Worm (Caenorhabditis elegans) whole organism, mixed stage, embryonic: Measurements from ENCODE around the gene F09B12.5.
A peak's percentile ranks its signal among the peaks of the same experiment; 100 is the strongest.

Source experiments
- bed-3 ChIP-seq: fragments of 200-800 bp; sonication (Bioruptor generic); optimal IDR thresholded peaks from 3 replicates; lab custom pipeline; 2018; ENCODE audit warnings: mild to moderate bottlenecking, missing genetic modification characterization, moderate library complexity, missing compliant biosample characterization
- ceh-39 ChIP-seq: fragments of 150-350 bp; optimal IDR thresholded peaks from 2 replicates; lab custom pipeline; 2014; ENCODE audit warnings: missing biosample characterization, missing genetic modification characterization
- ces-1 ChIP-seq: fragments of 150-350 bp; optimal IDR thresholded peaks from 2 replicates; lab custom pipeline; 2014; ENCODE audit warnings: missing biosample characterization, missing genetic modification reagents, missing genetic modification characterization
- elt-3 ChIP-seq: fragments of 150-350 bp; optimal IDR thresholded peaks from 2 replicates; lab custom pipeline; 2014; ENCODE audit warnings: missing biosample characterization, missing genetic modification characterization
- hlh-1 ChIP-seq: fragments of 150-350 bp; optimal IDR thresholded peaks from 2 replicates; lab custom pipeline; 2014; ENCODE audit warnings: missing biosample characterization, missing genetic modification reagents, missing genetic modification characterization
- lin-13 ChIP-seq: fragments of 150-350 bp; optimal IDR thresholded peaks from 2 replicates; lab custom pipeline; 2014; ENCODE audit warnings: missing biosample characterization, missing genetic modification characterization
- mep-1 ChIP-seq: fragments of 150-350 bp; optimal IDR thresholded peaks from 2 replicates; lab custom pipeline; 2017; ENCODE audit warnings: missing biosample characterization, missing genetic modification reagents, missing genetic modification characterization, inconsistent platforms
- mls-2 ChIP-seq: sonication (generic microtip); optimal IDR thresholded peaks from 2 replicates; lab custom pipeline; 2016; ENCODE audit warnings: mild to moderate bottlenecking, missing genetic modification characterization, moderate library complexity, missing compliant biosample characterization
- nhr-2 ChIP-seq: fragments of 150-350 bp; optimal IDR thresholded peaks from 2 replicates; lab custom pipeline; 2014; ENCODE audit warnings: missing biosample characterization, missing genetic modification characterization
- sptf-1 ChIP-seq: sonication (generic microtip); optimal IDR thresholded peaks from 2 replicates; lab custom pipeline; 2017; ENCODE audit warnings: mild to moderate bottlenecking, missing genetic modification characterization, moderate library complexity, missing compliant biosample characterization
- unc-62 ChIP-seq: fragments of 150-350 bp; optimal IDR thresholded peaks from 2 replicates; lab custom pipeline; 2014; ENCODE audit warnings: missing biosample characterization, missing genetic modification reagents, missing genetic modification characterization

The F09B12.5 gene

ce11 chrX:15133180-15133579, 48.7 kb downstream of the F09B12.5 start:
- TF ChIP-seq hlh-1 (tag; lab: Kevin White, UChicago) (no peak), sptf-1 (tag; lab: Kevin White, UChicago) (no peak), lin-13 (tag; lab: Kevin White, UChicago) (no peak), ces-1 (GFP tag; lab: Kevin White, UChicago) (peak; percentile 79), bed-3 (GFP tag; lab: Kevin White, UChicago) (no peak)
- TF ChIP-seq, all 35 proteins: peak for 1

DNA sequence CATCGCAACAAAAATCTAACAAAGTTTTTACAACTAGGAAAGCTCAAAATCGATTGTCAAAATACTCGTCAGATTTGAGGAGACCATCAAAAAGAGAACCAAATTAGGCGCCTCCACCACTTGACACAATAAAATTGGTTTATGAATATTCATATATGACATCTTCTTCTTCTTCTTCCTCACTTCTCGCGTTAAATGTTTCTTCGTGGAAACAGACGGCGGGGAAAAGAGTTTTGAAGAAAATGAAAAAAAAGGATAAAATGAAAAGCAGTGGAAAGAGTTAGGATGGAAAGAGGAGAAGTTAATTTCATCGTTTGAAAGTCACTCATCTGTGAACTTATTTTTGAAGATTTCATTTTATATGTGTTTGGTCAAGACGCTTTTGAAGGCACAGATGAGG, 50.4 kb downstream of the F09B12.5 start:
- no peak for TF ChIP-seq nhr-2 (tag; lab: Kevin White, UChicago)
- no peak for TF ChIP-seq mls-2 (tag; lab: Kevin White, UChicago)
- TF ChIP-seq ceh-39 (tag; lab: Kevin White, UChicago), result no peak
- TF ChIP-seq elt-3, result no peak
- no peak for TF ChIP-seq mep-1
- peak; percentile 80 for TF ChIP-seq ces-1 (GFP tag; lab: Kevin White, UChicago)
- TF ChIP-seq unc-62, result no peak
- TF ChIP-seq, all 35 proteins: peak for 1
